Fruit fly (Drosophila melanogaster) whole organism, embryonic: Measurements from ENCODE around the gene RpS8.

Source experiments
- CG10979 ChIP-seq: fragments of 200-800 bp; sonication (Bioruptor generic); optimal IDR thresholded peaks from 2 replicates; lab custom pipeline; 2018; ENCODE audit warnings: missing biosample characterization, mild to moderate bottlenecking, missing genetic modification characterization, moderate library complexity
- CG11504 ChIP-seq: fragments of 200-800 bp; sonication (Bioruptor generic); optimal IDR thresholded peaks from 3 replicates; lab custom pipeline; 2019; ENCODE audit warnings: missing biosample characterization, mild to moderate bottlenecking, missing genetic modification characterization, moderate library complexity
- CG12071 ChIP-seq: fragments of 200-800 bp; sonication (Bioruptor generic); optimal IDR thresholded peaks from 3 replicates; lab custom pipeline; 2018; ENCODE audit warnings: missing biosample characterization, mild to moderate bottlenecking, missing genetic modification characterization
- CG12299 ChIP-seq: fragments of 200-800 bp; sonication (Bioruptor generic); optimal IDR thresholded peaks from 2 replicates; lab custom pipeline; 2018; ENCODE audit warnings: missing biosample characterization, mild to moderate bottlenecking, missing genetic modification characterization
- CG12942 ChIP-seq: fragments of 200-800 bp; sonication (Bioruptor generic); optimal IDR thresholded peaks from 3 replicates; lab custom pipeline; 2016; ENCODE audit warnings: missing biosample characterization, missing genetic modification characterization
- CG13287 ChIP-seq: fragments of 200-800 bp; sonication (Bioruptor generic); IDR thresholded peaks from 2 replicates; pipeline ENCODE4 v1.3.6; 2022; ENCODE audit warnings: missing biosample characterization, missing genetic modification characterization; ENCODE audit not compliant: partially characterized antibody
- CG15479 ChIP-seq: fragments of 200-800 bp; sonication (Bioruptor generic); optimal IDR thresholded peaks from 3 replicates; lab custom pipeline; 2019; ENCODE audit warnings: missing biosample characterization, mild to moderate bottlenecking, missing genetic modification characterization, moderate library complexity
- CG16815 ChIP-seq: fragments of 200-800 bp; sonication (Bioruptor generic); optimal IDR thresholded peaks from 3 replicates; lab custom pipeline; 2017; ENCODE audit warnings: missing biosample characterization, mild to moderate bottlenecking, missing genetic modification characterization
- CG17385 ChIP-seq: fragments of 200-800 bp; sonication (Bioruptor generic); optimal IDR thresholded peaks from 3 replicates; lab custom pipeline; 2018; ENCODE audit warnings: missing biosample characterization, mild to moderate bottlenecking, missing genetic modification characterization
- CG2199 ChIP-seq: fragments of 200-800 bp; sonication (Bioruptor generic); IDR thresholded peaks from 3 replicates; pipeline ENCODE4 v1.3.6; 2022; ENCODE audit warnings: missing biosample characterization, missing genetic modification characterization
- CG30020 ChIP-seq: fragments of 200-800 bp; optimal IDR thresholded peaks from 2 replicates; lab custom pipeline; 2019; ENCODE audit warnings: missing biosample characterization, mild to moderate bottlenecking, missing genetic modification characterization, moderate library complexity
- CG31388 ChIP-seq: fragments of 200-800 bp; sonication (Bioruptor generic); optimal IDR thresholded peaks from 2 replicates; lab custom pipeline; 2016; ENCODE audit warnings: missing biosample characterization, missing genetic modification characterization
- CG32772 ChIP-seq: fragments of 200-800 bp; sonication (Bioruptor generic); IDR thresholded peaks from 2 replicates; pipeline ENCODE4 v1.3.6; 2022; ENCODE audit warnings: missing biosample characterization, missing genetic modification characterization
- CG3407 ChIP-seq: fragments of 200-800 bp; sonication (Bioruptor generic); optimal IDR thresholded peaks from 2 replicates; lab custom pipeline; 2018; ENCODE audit warnings: missing biosample characterization, mild to moderate bottlenecking, missing genetic modification characterization
- CG3995 ChIP-seq: fragments of 200-800 bp; sonication (Bioruptor generic); optimal IDR thresholded peaks from 3 replicates; lab custom pipeline; 2016; ENCODE audit warnings: missing biosample characterization, missing genetic modification characterization
- CG6175 ChIP-seq: fragments of 200-800 bp; sonication (Bioruptor generic); IDR thresholded peaks from 3 replicates; pipeline ENCODE4 v1.3.6; 2022; ENCODE audit warnings: missing biosample characterization, missing genetic modification characterization
- Elba2 ChIP-seq: fragments of 200-800 bp; sonication (Bioruptor generic); optimal IDR thresholded peaks from 3 replicates; lab custom pipeline; 2016; ENCODE audit warnings: missing biosample characterization, missing genetic modification characterization
- Ets65A ChIP-seq: fragments of 200-800 bp; sonication (Bioruptor generic); peaks from one replicate; lab custom pipeline; 2016; ENCODE audit warnings: missing biosample characterization, missing genetic modification characterization
- Fer2 ChIP-seq: fragments of 200-800 bp; sonication (Bioruptor generic); optimal IDR thresholded peaks from 2 replicates; lab custom pipeline; 2018; ENCODE audit warnings: missing biosample characterization, mild to moderate bottlenecking, missing genetic modification characterization, moderate library complexity
- GATAe ChIP-seq: fragments of 200-800 bp; sonication (Bioruptor generic); conservative IDR thresholded peaks from 2 replicates; pipeline ENCODE4 v1.3.6; 2022; ENCODE audit warnings: missing biosample characterization, missing genetic modification characterization
- Hr3 ChIP-seq: fragments of 200-800 bp; sonication (Bioruptor generic); optimal IDR thresholded peaks from 3 replicates; lab custom pipeline; 2016; ENCODE audit warnings: missing biosample characterization, missing genetic modification characterization
- Hr78 ChIP-seq, 2 experiments: fragments of 200-800 bp in 1 of 2; fragments of >200 bp in 1 of 2; sonication (Bioruptor generic) in 1 of 2; optimal IDR thresholded peaks; 2 replicates each; lab custom pipeline; 2017 to 2019; ENCODE audit warnings: missing biosample characterization in 2 of 2, missing genetic modification characterization in 2 of 2, mild to moderate bottlenecking in 1 of 2, moderate library complexity in 1 of 2
- Jarid2 ChIP-seq: fragments of 200-800 bp; sonication (Bioruptor generic); optimal IDR thresholded peaks from 3 replicates; lab custom pipeline; 2017; ENCODE audit warnings: mild to moderate bottlenecking, missing biosample characterization, missing genetic modification reagents, missing genetic modification characterization
- Kr ChIP-seq: fragments of 200-800 bp; sonication (Bioruptor generic); optimal IDR thresholded peaks from 2 replicates; lab custom pipeline; 2017; ENCODE audit warnings: missing biosample characterization, mild to moderate bottlenecking, missing genetic modification characterization
- Nf-YB ChIP-seq: fragments of 200-800 bp; sonication (Bioruptor generic); optimal IDR thresholded peaks from 3 replicates; lab custom pipeline; 2019; ENCODE audit warnings: missing biosample characterization, mild to moderate bottlenecking, missing genetic modification characterization, moderate library complexity
- Oaz ChIP-seq: fragments of 200-800 bp; sonication (Bioruptor generic); IDR thresholded peaks from 2 replicates; pipeline ENCODE4 v1.3.6; 2022; ENCODE audit warnings: missing biosample characterization, missing genetic modification characterization
- Scr ChIP-seq: fragments of 200-800 bp; sonication (Bioruptor generic); IDR thresholded peaks from 2 replicates; pipeline ENCODE4 v1.3.6; 2022; ENCODE audit warnings: missing biosample characterization, missing genetic modification characterization; ENCODE audit not compliant: partially characterized antibody
- Sox100B ChIP-seq: fragments of 200-800 bp; sonication (Bioruptor generic); optimal IDR thresholded peaks from 3 replicates; lab custom pipeline; 2018; ENCODE audit warnings: missing biosample characterization, mild to moderate bottlenecking, missing genetic modification characterization
- Taf1 ChIP-seq: fragments of 200-800 bp; sonication (Bioruptor generic); IDR thresholded peaks from 2 replicates; pipeline ENCODE4 v1.3.6; 2022; ENCODE audit warnings: missing biosample characterization, missing genetic modification characterization
- Xbp1 ChIP-seq: fragments of 200-800 bp; sonication (Bioruptor generic); optimal IDR thresholded peaks from 3 replicates; lab custom pipeline; 2016; ENCODE audit warnings: missing biosample characterization, mild to moderate bottlenecking, missing genetic modification characterization
- Xrp1 ChIP-seq: fragments of 200-800 bp; sonication (Bioruptor generic); IDR thresholded peaks from 2 replicates; pipeline ENCODE4 v1.3.6; 2022; ENCODE audit warnings: missing biosample characterization, missing genetic modification characterization
- crc ChIP-seq: fragments of 200-800 bp; sonication (Bioruptor generic); optimal IDR thresholded peaks from 2 replicates; lab custom pipeline; 2016; ENCODE audit warnings: missing biosample characterization, missing genetic modification characterization
- dan ChIP-seq: fragments of 200-800 bp; sonication (Bioruptor generic); IDR thresholded peaks from 2 replicates; pipeline ENCODE4 v1.3.6; 2022; ENCODE audit warnings: missing biosample characterization, missing genetic modification characterization
- gfzf ChIP-seq: fragments of 200-800 bp; sonication (Bioruptor generic); optimal IDR thresholded peaks from 2 replicates; lab custom pipeline; 2016; ENCODE audit warnings: missing biosample characterization, mild to moderate bottlenecking, missing genetic modification characterization, moderate library complexity
- kni ChIP-seq: fragments of 200-800 bp; sonication (Bioruptor generic); optimal IDR thresholded peaks from 3 replicates; lab custom pipeline; 2017; ENCODE audit warnings: mild to moderate bottlenecking, missing biosample characterization, missing genetic modification reagents, missing genetic modification characterization
- p53 ChIP-seq: fragments of 200-800 bp; sonication (Bioruptor generic); optimal IDR thresholded peaks from 2 replicates; lab custom pipeline; 2016; ENCODE audit warnings: missing biosample characterization, missing genetic modification characterization
- pan ChIP-seq, 4 experiments: fragments of >200 bp in 3 of 4; fragments of 200-800 bp in 1 of 4; sonication (Bioruptor generic) in 1 of 4; optimal IDR thresholded peaks in 3 of 4; IDR thresholded peaks in 1 of 4; 2 replicates each; pipeline versions ENCODE4 v1.3.6 to Lab custom; 2017 to 2022; ENCODE audit warnings: missing biosample characterization in 2 of 4, missing genetic modification characterization in 2 of 4, mixed read lengths in 1 of 4
- pho ChIP-seq: fragments of 200-800 bp; sonication (Bioruptor generic); optimal IDR thresholded peaks from 2 replicates; lab custom pipeline; 2016; ENCODE audit warnings: missing biosample characterization, missing genetic modification characterization
- pros ChIP-seq: fragments of 200-800 bp; sonication (Bioruptor generic); optimal IDR thresholded peaks from 3 replicates; lab custom pipeline; 2019; ENCODE audit warnings: missing biosample characterization, mild to moderate bottlenecking, missing genetic modification characterization, moderate library complexity
- pum ChIP-seq: fragments of 200-800 bp; sonication (Bioruptor generic); optimal IDR thresholded peaks from 2 replicates; lab custom pipeline; 2016; ENCODE audit warnings: missing biosample characterization, missing genetic modification characterization
- sc ChIP-seq, 3 experiments: fragments of >200 bp in 2 of 3; fragments of 200-800 bp in 1 of 3; sonication (Bioruptor generic) in 1 of 3; optimal IDR thresholded peaks; 2 replicates in 2 of 3; 3 replicates in 1 of 3; lab custom pipeline; 2017; ENCODE audit warnings: mild to moderate bottlenecking in 1 of 3, missing biosample characterization in 1 of 3, missing genetic modification characterization in 1 of 3, missing genetic modification reagents in 1 of 3
- shn ChIP-seq: fragments of 200-800 bp; sonication (Bioruptor generic); optimal IDR thresholded peaks from 3 replicates; lab custom pipeline; 2016; ENCODE audit warnings: missing biosample characterization, missing genetic modification characterization
- sna ChIP-seq: fragments of 200-800 bp; sonication (Bioruptor generic); IDR thresholded peaks from 2 replicates; pipeline ENCODE4 v1.3.6; 2022; ENCODE audit warnings: missing biosample characterization, missing genetic modification characterization; ENCODE audit not compliant: partially characterized antibody
- sob ChIP-seq: fragments of 200-800 bp; sonication (Bioruptor generic); IDR thresholded peaks from 2 replicates; pipeline ENCODE4 v1.3.6; 2022; ENCODE audit warnings: missing biosample characterization, missing genetic modification characterization
- ssp ChIP-seq: fragments of 200-800 bp; sonication (Bioruptor generic); IDR thresholded peaks from 2 replicates; pipeline ENCODE4 v1.3.6; 2022; ENCODE audit warnings: missing biosample characterization, missing genetic modification characterization
- tna ChIP-seq: fragments of 200-800 bp; sonication (Bioruptor generic); IDR thresholded peaks from 2 replicates; pipeline ENCODE4 v1.3.6; 2022; ENCODE audit warnings: missing biosample characterization, missing genetic modification characterization; ENCODE audit not compliant: partially characterized antibody
- unpg ChIP-seq: fragments of 200-800 bp; sonication (Bioruptor generic); optimal IDR thresholded peaks from 3 replicates; lab custom pipeline; 2018; ENCODE audit warnings: missing biosample characterization, mild to moderate bottlenecking, missing genetic modification characterization, moderate library complexity
- wdn ChIP-seq: fragments of 200-800 bp; sonication (Bioruptor generic); IDR thresholded peaks from 2 replicates; pipeline ENCODE4 v1.3.6; 2022; ENCODE audit warnings: missing biosample characterization, missing genetic modification characterization
- zfh1 ChIP-seq: fragments of 200-800 bp; sonication (Bioruptor generic); IDR thresholded peaks from 3 replicates; pipeline ENCODE4 v1.3.6; 2022; ENCODE audit warnings: missing biosample characterization, missing genetic modification characterization

RpS8 gene

DNA sequence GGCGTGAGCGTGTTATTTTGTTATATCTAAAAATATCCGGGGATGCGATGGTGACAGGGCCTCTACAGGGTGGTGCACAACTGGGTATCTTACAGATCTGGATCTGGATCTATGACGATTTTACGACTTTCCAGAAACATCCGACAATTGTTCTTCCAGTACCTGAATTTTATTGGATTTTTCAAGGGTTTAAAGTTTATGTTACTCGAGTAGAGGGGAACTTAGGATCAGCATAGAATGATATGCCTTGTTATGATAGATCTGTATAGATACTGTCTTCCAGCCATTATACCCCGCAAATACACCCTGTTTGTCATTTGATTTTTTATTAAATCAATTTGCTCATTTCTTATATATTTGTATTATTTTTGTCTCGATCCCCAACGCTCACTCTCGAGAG, 33.0 kb downstream of the RpS8 start (continued):
- TF ChIP-seq CG30020 (tag; lab: Kevin White, UChicago): no peak
- peak; percentile 18 for TF ChIP-seq CG31388 (GFP tag; lab: Kevin White, UChicago)
- TF ChIP-seq GATAe (GFP tag; lab: Robert Waterston, UW): no peak
- TF ChIP-seq CG12299 (tag; lab: Kevin White, UChicago): peak; percentile 6
- TF ChIP-seq Sox100B (GFP tag; lab: Kevin White, UChicago): peak; percentile 61
- peak; percentile 32; the same call in 1 of the 2 replicates for TF ChIP-seq Taf1 (GFP tag; lab: Robert Waterston, UW)
- TF ChIP-seq CG6175: 0 out of 3 replicates have a peak, but pooled peaks have one; percentile 24
- peak; percentile 64 for TF ChIP-seq CG12071
- no peak for TF ChIP-seq Jarid2 (GFP tag; lab: Kevin White, UChicago)
- peak; percentile 35 for TF ChIP-seq Fer2 (tag; lab: Kevin White, UChicago)
- TF ChIP-seq CG13287 (GFP tag; lab: Robert Waterston, UW): no peak
- peak; percentile 39 for TF ChIP-seq crc
- peak; percentile 16 for TF ChIP-seq CG3995 (GFP tag; lab: Kevin White, UChicago)
- TF ChIP-seq Kr (GFP tag; lab: Kevin White, UChicago): no peak
- TF ChIP-seq CG2199 (GFP tag; lab: Robert Waterston, UW): no peak; the same call in 2 of the 3 replicates
- peak; percentile 69 for TF ChIP-seq unpg
- TF ChIP-seq Oaz (GFP tag; lab: Robert Waterston, UW): 0 out of 2 replicates have a peak, but pooled peaks have one; percentile 22
- no peak for TF ChIP-seq Elba2 (GFP tag; lab: Kevin White, UChicago)
- TF ChIP-seq gfzf (GFP tag; lab: Kevin White, UChicago): no peak
- no peak for TF ChIP-seq tna (GFP tag; lab: Robert Waterston, UW)
- peak; percentile 27; the same call in 1 of the 2 replicates for TF ChIP-seq wdn (GFP tag; lab: Robert Waterston, UW)
- peak; percentile 29 for TF ChIP-seq Hr3 (GFP tag; lab: Kevin White, UChicago)
- TF ChIP-seq dan (GFP tag; lab: Robert Waterston, UW): no peak
- TF ChIP-seq sna (GFP tag; lab: Robert Waterston, UW): no peak
- TF ChIP-seq CG15479 (GFP tag; lab: Kevin White, UChicago): no peak
- TF ChIP-seq zfh1 (GFP tag; lab: Robert Waterston, UW): peak; percentile 35; the same call in 1 of the 3 replicates
- peak; percentile 57 for TF ChIP-seq CG17385
- no peak for TF ChIP-seq pros (GFP tag; lab: Kevin White, UChicago)
- TF ChIP-seq sob: peak; percentile 60
- peak; percentile 21 for TF ChIP-seq Nf-YB (GFP tag; lab: Kevin White, UChicago)
- no peak for TF ChIP-seq CG12942
- TF ChIP-seq pan (optimal IDR thresholded peaks at IDR 0.05; lab: Kevin White, UChicago): no peak
- peak in 1 of 2 experiments; percentile 57 for TF ChIP-seq pan (GFP tag; optimal IDR thresholded peaks at IDR 0.05 in 1 of 2, IDR thresholded peaks at IDR 0.05 in 1 of 2)
- no peak for TF ChIP-seq CG32772 (GFP tag; lab: Robert Waterston, UW)
- peak; percentile 40; the same call in 1 of the 2 replicates for TF ChIP-seq Xrp1 (GFP tag; lab: Robert Waterston, UW)
- TF ChIP-seq pho (GFP tag; lab: Kevin White, UChicago): peak; percentile 36
- TF ChIP-seq shn (GFP tag; lab: Kevin White, UChicago): peak; percentile 32
- TF ChIP-seq CG3407 (GFP tag; lab: Kevin White, UChicago): no peak
- TF ChIP-seq Xbp1 (GFP tag; lab: Kevin White, UChicago): peak; percentile 29
- TF ChIP-seq CG11504 (tag; lab: Kevin White, UChicago): peak; percentile 77
- no peak for TF ChIP-seq kni (GFP tag; lab: Kevin White, UChicago)
- peak; percentile 80 for TF ChIP-seq Ets65A
- peak; percentile 57 for TF ChIP-seq ssp (GFP tag; lab: Robert Waterston, UW)
- no peak for TF ChIP-seq CG16815 (GFP tag; lab: Kevin White, UChicago)
- peak; percentile 18 for TF ChIP-seq CG10979 (tag; lab: Kevin White, UChicago)
- TF ChIP-seq sc (optimal IDR thresholded peaks at IDR 0.05; lab: Kevin White, UChicago): no peak
- no peak for TF ChIP-seq sc (GFP tag; optimal IDR thresholded peaks at IDR 0.05; lab: Kevin White, UChicago)
- TF ChIP-seq pum (GFP tag; lab: Kevin White, UChicago): peak; percentile 34
- no peak for TF ChIP-seq p53 (GFP tag; lab: Kevin White, UChicago)
- TF ChIP-seq Scr (GFP tag; lab: Robert Waterston, UW): no peak
- TF ChIP-seq Hr78 (GFP tag; optimal IDR thresholded peaks at IDR 0.05; lab: Kevin White, UChicago): no peak
